Fruit fly (Drosophila melanogaster) whole organism, prepupa: ENCODE results near the gene Gr93a.

Experiments
- Blimp-1 ChIP-seq: fragments of 200-800 bp; sonication (Bioruptor generic); optimal IDR thresholded peaks from 3 replicates; lab custom pipeline; 2017; ENCODE audit warnings: missing biosample characterization, missing genetic modification characterization, mild to moderate bottlenecking, moderate library complexity, missing genetic modification reagents
- CG11902 ChIP-seq: fragments of 200-800 bp; sonication (Bioruptor generic); optimal IDR thresholded peaks from 3 replicates; lab custom pipeline; 2016; ENCODE audit warnings: missing biosample characterization, missing genetic modification characterization
- CG1621 ChIP-seq: fragments of 200-800 bp; sonication (Bioruptor generic); optimal IDR thresholded peaks from 3 replicates; lab custom pipeline; 2018; ENCODE audit warnings: missing biosample characterization, mild to moderate bottlenecking, missing genetic modification characterization
- CG16779 ChIP-seq: fragments of 200-800 bp; sonication (Bioruptor generic); optimal IDR thresholded peaks from 3 replicates; lab custom pipeline; 2017; ENCODE audit warnings: missing biosample characterization, mild to moderate bottlenecking, missing genetic modification characterization
- CG31627 ChIP-seq: fragments of 200-800 bp; sonication (Bioruptor generic); optimal IDR thresholded peaks from 3 replicates; lab custom pipeline; 2016; ENCODE audit warnings: missing biosample characterization, missing genetic modification characterization
- CG32006 ChIP-seq: fragments of 200-800 bp; sonication (Bioruptor generic); optimal IDR thresholded peaks from 3 replicates; lab custom pipeline; 2017; ENCODE audit warnings: missing biosample characterization, mild to moderate bottlenecking, missing genetic modification characterization
- CG34406 ChIP-seq: fragments of 200-800 bp; sonication (Bioruptor generic); optimal IDR thresholded peaks from 3 replicates; lab custom pipeline; 2016; ENCODE audit warnings: missing biosample characterization, missing genetic modification characterization
- CG3919 ChIP-seq: fragments of 200-800 bp; sonication (Bioruptor generic); optimal IDR thresholded peaks from 3 replicates; lab custom pipeline; 2016; ENCODE audit warnings: missing biosample characterization, missing genetic modification characterization
- CG4318 ChIP-seq: fragments of 200-800 bp; sonication (Bioruptor generic); optimal IDR thresholded peaks from 3 replicates; lab custom pipeline; 2017; ENCODE audit warnings: missing biosample characterization, mild to moderate bottlenecking, missing genetic modification characterization
- CG7368 ChIP-seq: fragments of 200-800 bp; sonication (Bioruptor generic); optimal IDR thresholded peaks from 3 replicates; lab custom pipeline; 2016; ENCODE audit warnings: missing biosample characterization, missing genetic modification characterization
- CG8119 ChIP-seq: fragments of 200-800 bp; sonication (Bioruptor generic); IDR thresholded peaks from 3 replicates; pipeline ENCODE4 v1.3.6; 2022; ENCODE audit warnings: missing biosample characterization, missing genetic modification characterization
- CG8632 ChIP-seq: fragments of 200-800 bp; sonication (Bioruptor generic); optimal IDR thresholded peaks from 3 replicates; lab custom pipeline; 2016; ENCODE audit warnings: missing biosample characterization, missing genetic modification characterization
- Eip75B ChIP-seq: fragments of 200-800 bp; sonication (Bioruptor generic); optimal IDR thresholded peaks from 3 replicates; lab custom pipeline; 2016; ENCODE audit warnings: missing biosample characterization, missing genetic modification characterization
- Eip78C ChIP-seq: fragments of 200-800 bp; sonication (Bioruptor generic); peaks from one replicate; lab custom pipeline; 2016; ENCODE audit warnings: missing biosample characterization, missing genetic modification characterization
- Eip93F ChIP-seq: fragments of 200-800 bp; sonication (Bioruptor generic); optimal IDR thresholded peaks from 2 replicates; lab custom pipeline; 2016; ENCODE audit warnings: missing biosample characterization, mild to moderate bottlenecking, missing genetic modification characterization
- Ets21C ChIP-seq: fragments of 200-800 bp; sonication (Bioruptor generic); optimal IDR thresholded peaks from 3 replicates; lab custom pipeline; 2016; ENCODE audit warnings: missing biosample characterization, missing genetic modification characterization
- Ets96B ChIP-seq: fragments of 200-800 bp; optimal IDR thresholded peaks from 2 replicates; lab custom pipeline; 2019; ENCODE audit warnings: missing biosample characterization, mild to moderate bottlenecking, missing genetic modification characterization, moderate library complexity
- Gug ChIP-seq: fragments of 200-800 bp; sonication (Bioruptor generic); IDR thresholded peaks from 2 replicates; pipeline ENCODE4 v1.3.6; 2022; ENCODE audit warnings: missing biosample characterization, missing genetic modification characterization
- Hr38 ChIP-seq: sonication (Bioruptor generic); optimal IDR thresholded peaks from 2 replicates; lab custom pipeline; 2016; ENCODE audit warnings: missing biosample characterization, missing genetic modification characterization
- Hr39 ChIP-seq: fragments of 200-800 bp; sonication (Bioruptor generic); optimal IDR thresholded peaks from 2 replicates; lab custom pipeline; 2016; ENCODE audit warnings: missing biosample characterization, missing genetic modification characterization
- Hr4 ChIP-seq: fragments of 200-800 bp; sonication (Bioruptor generic); optimal IDR thresholded peaks from 3 replicates; lab custom pipeline; 2016; ENCODE audit warnings: missing biosample characterization, missing genetic modification characterization
- Met ChIP-seq: fragments of 200-800 bp; sonication (Bioruptor generic); optimal IDR thresholded peaks from 3 replicates; lab custom pipeline; 2016; ENCODE audit warnings: missing biosample characterization, missing genetic modification characterization
- OdsH ChIP-seq: fragments of 200-800 bp; sonication (Bioruptor generic); optimal IDR thresholded peaks from 3 replicates; lab custom pipeline; 2016; ENCODE audit warnings: missing biosample characterization, missing genetic modification characterization
- Sox14 ChIP-seq: fragments of 200-800 bp; sonication (Bioruptor generic); optimal IDR thresholded peaks from 3 replicates; lab custom pipeline; 2016; ENCODE audit warnings: missing biosample characterization, missing genetic modification characterization
- Sox15 ChIP-seq: fragments of 200-800 bp; sonication (Bioruptor generic); optimal IDR thresholded peaks from 3 replicates; lab custom pipeline; 2016; ENCODE audit warnings: missing biosample characterization, missing genetic modification characterization
- achi ChIP-seq: fragments of 200-800 bp; sonication (Bioruptor generic); optimal IDR thresholded peaks from 3 replicates; lab custom pipeline; 2016; ENCODE audit warnings: missing biosample characterization, missing genetic modification characterization
- acj6 ChIP-seq: fragments of 200-800 bp; sonication (Bioruptor generic); optimal IDR thresholded peaks from 3 replicates; lab custom pipeline; 2016; ENCODE audit warnings: missing biosample characterization, missing genetic modification characterization
- cyc ChIP-seq: fragments of 200-800 bp; sonication (Bioruptor generic); optimal IDR thresholded peaks from 3 replicates; lab custom pipeline; 2016; ENCODE audit warnings: missing biosample characterization, missing genetic modification characterization
- dsx ChIP-seq: fragments of 200-800 bp; optimal IDR thresholded peaks from 3 replicates; lab custom pipeline; 2019; ENCODE audit warnings: missing biosample characterization, mild to moderate bottlenecking, missing genetic modification characterization, moderate library complexity; ENCODE audit not compliant: poor library complexity, severe bottlenecking
- eg ChIP-seq: fragments of 200-800 bp; sonication (Bioruptor generic); IDR thresholded peaks from 3 replicates; pipeline ENCODE4 v1.3.6; 2022; ENCODE audit warnings: missing biosample characterization, missing genetic modification characterization
- esn ChIP-seq: fragments of 200-800 bp; sonication (Bioruptor generic); optimal IDR thresholded peaks from 2 replicates; lab custom pipeline; 2016; ENCODE audit warnings: missing biosample characterization, mild to moderate bottlenecking, missing genetic modification characterization, moderate library complexity
- fd59A ChIP-seq: fragments of 200-800 bp; sonication (Bioruptor generic); optimal IDR thresholded peaks from 2 replicates; lab custom pipeline; 2017; ENCODE audit warnings: missing biosample characterization, mild to moderate bottlenecking, missing genetic modification characterization, missing genetic modification reagents
- fkh ChIP-seq: fragments of 200-800 bp; sonication (Bioruptor generic); optimal IDR thresholded peaks from 3 replicates; lab custom pipeline; 2017; ENCODE audit warnings: missing biosample characterization, mild to moderate bottlenecking, missing genetic modification characterization, moderate library complexity
- lz ChIP-seq: fragments of 200-800 bp; sonication (Bioruptor generic); optimal IDR thresholded peaks from 3 replicates; lab custom pipeline; 2016; ENCODE audit warnings: missing biosample characterization, missing genetic modification characterization
- net ChIP-seq: fragments of 200-800 bp; sonication (Bioruptor generic); optimal IDR thresholded peaks from 3 replicates; lab custom pipeline; 2016; ENCODE audit warnings: missing biosample characterization, missing genetic modification characterization
- salr ChIP-seq, 2 experiments: fragments of 200-800 bp; sonication (Bioruptor generic); optimal IDR thresholded peaks; 3 replicates each; lab custom pipeline; 2016 to 2018; ENCODE audit warnings: missing biosample characterization in 2 of 2, missing genetic modification characterization in 2 of 2, mild to moderate bottlenecking in 1 of 2
- ss ChIP-seq, 2 experiments: fragments of 200-800 bp; sonication (Bioruptor generic); optimal IDR thresholded peaks; 2 replicates in 1 of 2; 3 replicates in 1 of 2; lab custom pipeline; 2017 to 2018; ENCODE audit warnings: mild to moderate bottlenecking in 2 of 2, missing biosample characterization in 2 of 2, missing genetic modification characterization in 2 of 2, moderate library complexity in 1 of 2
- svp ChIP-seq: fragments of 200-800 bp; sonication (Bioruptor generic); peaks from one replicate; lab custom pipeline; 2016; ENCODE audit warnings: missing biosample characterization, missing genetic modification characterization
- topi ChIP-seq: fragments of 200-800 bp; sonication (Bioruptor generic); optimal IDR thresholded peaks from 3 replicates; lab custom pipeline; 2016; ENCODE audit warnings: missing biosample characterization, missing genetic modification characterization

Gene Gr93a

DNA sequence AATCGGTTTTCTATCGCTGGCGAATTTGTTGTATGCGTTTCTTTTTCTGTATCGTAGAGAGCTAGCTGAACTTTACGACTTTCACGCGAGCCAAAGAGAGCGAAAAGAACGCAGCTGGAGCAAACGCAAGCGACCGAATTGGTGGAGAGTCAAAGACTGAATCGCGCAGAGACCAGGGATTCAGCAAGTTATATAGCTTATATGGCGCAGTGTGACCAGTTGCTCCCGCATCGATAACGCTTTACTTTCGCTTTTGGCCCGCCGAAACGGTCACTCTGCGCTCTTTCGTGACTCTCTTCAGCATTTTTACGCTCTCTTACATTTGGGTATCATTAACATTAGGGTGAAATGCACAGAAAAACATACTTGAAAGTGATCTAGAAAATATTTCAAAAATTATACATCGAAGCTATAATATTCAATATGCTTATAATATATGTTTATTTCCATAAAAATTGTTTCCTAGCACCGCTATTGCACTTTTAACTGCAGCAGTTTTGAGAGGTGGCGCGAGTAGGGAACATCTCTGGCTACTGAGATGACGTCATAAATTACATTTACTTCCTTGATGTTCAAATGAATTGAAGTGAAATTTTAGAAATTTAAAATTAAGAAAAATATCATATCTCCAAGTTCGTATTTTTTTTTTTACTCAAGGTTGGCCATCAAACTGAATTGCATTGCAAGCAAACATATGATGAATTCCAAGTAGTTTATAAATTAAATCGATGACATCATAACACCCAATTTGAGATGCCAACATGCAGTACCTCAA is 24.0 kb downstream of the Gr93a start, which contains the start of gene glec (continued):
- TF ChIP-seq Gug (no peak), Sox14 (GFP tag; lab: Kevin White, UChicago) (peak; percentile 62), CG1621 (tag; lab: Kevin White, UChicago) (peak; percentile 31), CG8632 (GFP tag; lab: Kevin White, UChicago) (no peak), lz (peak; percentile 3), CG4318 (GFP tag; lab: Kevin White, UChicago) (peak; percentile 8), CG34406 (peak; percentile 22), salr (GFP tag; optimal IDR thresholded peaks at IDR 0.05; lab: Kevin White, UChicago) (peak in 1 of 2 experiments; percentile 58), CG3919 (peak; percentile 44)

DNA sequence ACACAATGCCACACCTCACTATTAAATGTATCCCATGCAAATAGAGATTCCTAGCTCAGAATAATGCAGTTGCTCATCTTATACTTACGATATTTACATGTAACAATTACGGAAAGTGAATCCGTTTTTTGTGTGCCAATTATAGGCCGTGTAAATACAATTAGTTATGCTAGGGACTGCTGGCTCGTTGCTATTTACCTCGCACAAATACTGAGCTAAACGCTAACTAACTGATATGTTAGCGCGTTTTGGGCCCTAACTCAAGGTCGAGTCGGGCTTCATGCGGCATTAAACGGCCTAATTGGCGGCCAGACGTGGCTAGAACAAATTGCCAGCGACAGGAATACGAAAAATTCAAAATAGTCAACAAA is 24.6 kb downstream of the Gr93a start:
- peak; percentile 52 for TF ChIP-seq fkh (GFP tag; lab: Kevin White, UChicago)
- no peak for TF ChIP-seq Ets21C

DNA sequence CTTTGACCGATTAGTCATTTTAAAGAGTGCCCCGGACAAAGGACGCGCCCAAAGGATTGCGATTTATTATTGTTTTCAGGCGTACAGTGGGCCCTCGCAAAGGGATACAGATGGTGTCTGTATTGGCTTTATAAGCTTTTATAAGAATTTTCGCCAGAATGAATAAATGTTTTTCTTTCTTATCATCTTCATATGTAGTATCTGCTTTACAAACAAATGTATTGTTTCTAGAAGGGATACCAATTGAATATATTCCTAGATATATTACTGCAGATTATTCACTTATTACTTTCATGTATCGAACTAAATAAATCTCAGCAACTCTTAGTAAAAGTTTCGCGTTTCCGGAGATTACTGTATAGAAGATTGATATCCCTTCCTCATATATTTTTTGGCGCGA is 25.2 kb downstream of the Gr93a start:
- TF ChIP-seq Hr39 (peak; percentile 17), lz (peak; percentile 3), OdsH (peak; percentile 3), CG31627 (peak; percentile 2), CG4318 (GFP tag; lab: Kevin White, UChicago) (no peak), fd59A (no peak), cyc (peak; percentile 19), CG8119 (GFP tag; lab: Robert Waterston, UW) (0 out of 3 replicates have a peak, but pooled peaks have one; percentile 22), Eip78C (GFP tag; lab: Kevin White, UChicago) (peak; percentile 71), ss (GFP tag; optimal IDR thresholded peaks at IDR 0.05; lab: Kevin White, UChicago) (no peak), acj6 (GFP tag; lab: Kevin White, UChicago) (peak; percentile 8), esn (GFP tag; lab: Kevin White, UChicago) (peak; percentile 4), Met (GFP tag; lab: Kevin White, UChicago) (peak; percentile 40), svp (GFP tag; lab: Kevin White, UChicago) (peak; percentile 68)

dm6 chr3R:21858290-21858875 is 26.1 kb downstream of the Gr93a start:
- no peak for TF ChIP-seq CG31627
- TF ChIP-seq CG16779 (tag; lab: Kevin White, UChicago): no peak
- no peak for TF ChIP-seq Blimp-1 (GFP tag; lab: Kevin White, UChicago)
- peak; percentile 17 for TF ChIP-seq net (GFP tag; lab: Kevin White, UChicago)
- no peak for TF ChIP-seq topi
- TF ChIP-seq Sox15: no peak
- TF ChIP-seq CG34406: no peak
- TF ChIP-seq Eip93F (GFP tag; lab: Kevin White, UChicago): no peak
- TF ChIP-seq Eip75B (GFP tag; lab: Kevin White, UChicago): no peak
- TF ChIP-seq salr (GFP tag; optimal IDR thresholded peaks at IDR 0.05; lab: Kevin White, UChicago): peak in 1 of 2 experiments; percentile 16
- TF ChIP-seq eg: peak; percentile 27; the same call in 1 of the 3 replicates
- TF ChIP-seq achi: no peak
- no peak for TF ChIP-seq CG7368 (GFP tag; lab: Kevin White, UChicago)
- TF ChIP-seq lz: no peak
- TF ChIP-seq Hr4 (GFP tag; lab: Kevin White, UChicago): no peak
- no peak for TF ChIP-seq dsx (GFP tag; lab: Kevin White, UChicago)
- TF ChIP-seq Hr38 (GFP tag; lab: Kevin White, UChicago): no peak
- no peak for TF ChIP-seq CG11902 (GFP tag; lab: Kevin White, UChicago)
- no peak for TF ChIP-seq CG4318 (GFP tag; lab: Kevin White, UChicago)
- TF ChIP-seq CG1621 (tag; lab: Kevin White, UChicago): no peak
- no peak for TF ChIP-seq CG32006
- no peak for TF ChIP-seq Ets96B (tag; lab: Kevin White, UChicago)
